Fruit fly (Drosophila melanogaster) Kc167 (cell line): ENCODE results near the gene CG11902.

Experiments
- Myc ChIP-seq: fragments of >200 bp; optimal IDR thresholded peaks from 2 replicates; lab custom pipeline; 2017; ENCODE audit warnings: missing external identifiers
- Sin3A ChIP-seq: fragments of >200 bp; optimal IDR thresholded peaks from 2 replicates; lab custom pipeline; 2018; ENCODE audit warnings: missing external identifiers
- h ChIP-seq: fragments of >200 bp; optimal IDR thresholded peaks from 3 replicates; lab custom pipeline; 2018; ENCODE audit warnings: missing external identifiers
- insv ChIP-seq: fragments of >200 bp; optimal IDR thresholded peaks from 3 replicates; lab custom pipeline; 2018; ENCODE audit warnings: missing external identifiers
- psq ChIP-seq: fragments of >200 bp; optimal IDR thresholded peaks from 2 replicates; lab custom pipeline; 2017; ENCODE audit warnings: missing external identifiers
- ttk ChIP-seq: sonication (Bioruptor generic); optimal IDR thresholded peaks from 2 replicates; lab custom pipeline; 2017; ENCODE audit warnings: missing external identifiers

Gene CG11902

DNA sequence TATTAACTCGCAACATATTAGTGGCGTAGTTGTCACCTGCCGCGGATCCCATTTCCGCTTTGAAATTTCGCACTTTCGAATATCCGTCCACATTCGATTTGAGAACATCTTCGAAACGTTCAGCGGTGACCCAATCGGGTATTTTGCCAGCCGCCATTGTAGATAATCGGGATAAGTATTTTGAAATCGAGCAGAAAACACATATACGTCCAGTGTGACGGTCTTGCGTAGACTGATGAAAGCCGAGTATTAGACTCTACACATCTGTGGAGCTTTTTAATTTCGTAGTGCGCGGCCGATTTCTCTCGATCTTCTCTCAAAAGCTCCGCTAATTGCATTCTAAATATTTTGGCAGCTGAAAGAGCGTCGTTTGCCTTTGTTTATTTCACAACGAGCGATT lies 6.0 kb upstream of the CG11902 start, which contains the start of gene CHKov1:
Gene CHKov1, minus strand, starts transcription at position 238 of the 400 bp plus-strand sequence.
- TF ChIP-seq insv (no peak), h (no peak), Sin3A (lab: Kevin White, UChicago) (no peak), ttk (lab: Kevin White, UChicago) (no peak), Myc (lab: Kevin White, UChicago) (no peak), psq (lab: Kevin White, UChicago) (no peak)

dm6 chr3R:25331103-25331502 lies 4.0 kb upstream of the CG11902 start, which contains the start of gene CHKov2:
CHKov2 (minus strand) TSS chr3R:25331203.
- TF ChIP-seq Myc (lab: Kevin White, UChicago), result no peak
- no peak for TF ChIP-seq psq (lab: Kevin White, UChicago)
- no peak for TF ChIP-seq h
- no peak for TF ChIP-seq insv
- no peak for TF ChIP-seq ttk (lab: Kevin White, UChicago)
- no peak for TF ChIP-seq Sin3A (lab: Kevin White, UChicago)

DNA sequence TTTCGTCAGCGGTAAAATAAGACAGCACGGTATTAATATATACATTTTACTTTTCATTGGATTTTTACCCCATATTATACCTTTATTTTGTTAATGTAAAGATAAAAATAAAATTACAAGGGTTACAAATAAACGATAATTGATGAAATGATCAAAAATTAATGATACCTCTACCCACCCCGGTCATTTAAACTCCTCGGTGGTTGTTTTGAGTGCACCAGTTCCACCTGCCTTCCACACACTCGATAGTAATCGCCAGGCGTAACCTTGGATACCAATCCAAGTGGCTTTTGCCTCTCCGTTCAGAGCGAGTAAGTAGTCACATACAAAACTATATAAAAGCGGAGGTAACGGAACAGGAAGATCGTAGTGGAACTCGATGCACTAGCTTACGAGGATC lies 4.9 kb downstream of the CG11902 start, which contains the start of gene rha:
Gene rha, plus strand, starts transcription at position 301 of the 400 bp plus-strand sequence.
- no peak for TF ChIP-seq psq (lab: Kevin White, UChicago)
- no peak for TF ChIP-seq Sin3A (lab: Kevin White, UChicago)
- no peak for TF ChIP-seq Myc (lab: Kevin White, UChicago)
- no peak for TF ChIP-seq h
- no peak for TF ChIP-seq insv
- TF ChIP-seq ttk (lab: Kevin White, UChicago), result no peak

dm6 chr3R:25346899-25347298 lies 11.8 kb downstream of the CG11902 start, which contains the start of gene tobi:
tobi (minus strand) TSS chr3R:25346921.
- TF ChIP-seq insv (no peak), psq (lab: Kevin White, UChicago) (no peak), ttk (lab: Kevin White, UChicago) (no peak), Sin3A (lab: Kevin White, UChicago) (no peak), h (no peak), Myc (lab: Kevin White, UChicago) (no peak)

DNA sequence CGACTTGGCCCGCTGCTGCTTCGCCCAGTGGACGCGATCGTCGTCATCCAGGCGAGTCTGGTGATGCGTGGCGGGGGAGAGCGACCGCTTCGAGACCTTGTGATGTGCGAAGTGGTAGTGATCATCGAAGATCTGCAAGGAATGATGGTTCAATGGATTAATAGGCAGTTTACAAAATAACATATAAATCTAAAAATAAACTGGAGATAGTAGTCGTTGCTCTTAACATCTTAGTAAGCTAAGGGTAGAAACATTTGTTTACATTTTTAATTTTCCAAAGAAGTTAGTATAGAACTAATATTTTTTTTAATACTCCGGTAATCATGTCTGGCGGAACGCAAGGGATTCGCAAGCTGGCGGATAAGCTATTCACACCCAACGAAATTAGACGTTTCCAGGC lies 22.9 kb downstream of the CG11902 start, which contains the start of gene ND-49L:
Gene ND-49L, plus strand, starts transcription at position 301 of the 400 bp plus-strand sequence.
- TF ChIP-seq Myc (lab: Kevin White, UChicago) (no peak), insv (no peak), h (no peak), Sin3A (lab: Kevin White, UChicago) (no peak), ttk (lab: Kevin White, UChicago) (no peak), psq (lab: Kevin White, UChicago) (no peak)

dm6 chr3R:25382681-25383080 lies 47.6 kb downstream of the CG11902 start, which contains the start of gene alrm:
alrm (minus strand) TSS chr3R:25382781.
- no peak for TF ChIP-seq Sin3A (lab: Kevin White, UChicago)
- TF ChIP-seq Myc (lab: Kevin White, UChicago), result no peak
- no peak for TF ChIP-seq insv
- no peak for TF ChIP-seq h
- TF ChIP-seq ttk (lab: Kevin White, UChicago), result no peak
- no peak for TF ChIP-seq psq (lab: Kevin White, UChicago)

DNA sequence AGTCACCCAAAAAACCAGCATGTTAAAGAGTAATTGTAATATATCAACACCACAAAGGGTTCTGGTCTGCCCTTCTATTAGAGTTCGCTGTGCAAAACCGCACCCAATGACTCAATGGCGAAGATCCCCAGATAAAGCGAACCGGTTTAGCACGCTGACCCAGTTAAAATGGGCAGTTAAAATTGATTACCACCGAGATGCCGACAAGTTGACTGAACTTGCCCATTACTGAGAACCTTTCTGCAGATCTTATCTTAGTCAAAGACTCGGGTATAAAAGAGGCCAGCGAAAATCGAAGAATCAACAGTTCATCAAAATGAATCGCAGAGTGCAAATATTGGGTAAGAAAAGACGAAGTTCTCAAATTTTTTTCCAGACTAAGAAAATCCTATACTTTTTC lies 48.3 kb downstream of the CG11902 start, which contains the start of gene CG31437:
Gene CG31437, plus strand, starts transcription at position 301 of the 400 bp plus-strand sequence.
- TF ChIP-seq h (no peak), insv (no peak), Sin3A (lab: Kevin White, UChicago) (no peak), Myc (lab: Kevin White, UChicago) (no peak), psq (lab: Kevin White, UChicago) (no peak), ttk (lab: Kevin White, UChicago) (no peak)

- TF ChIP-seq Myc (lab: Kevin White, UChicago) (no peak), ttk (lab: Kevin White, UChicago) (no peak), insv (no peak), Sin3A (lab: Kevin White, UChicago) (no peak), psq (lab: Kevin White, UChicago) (no peak), h (no peak)
Measured at dm6 chr3R:25384206-25384605, 49.1 kb downstream of the CG11902 start.

- no peak for TF ChIP-seq h
- TF ChIP-seq insv, result no peak
- no peak for TF ChIP-seq Sin3A (lab: Kevin White, UChicago)
- TF ChIP-seq psq (lab: Kevin White, UChicago), result no peak
- TF ChIP-seq Myc (lab: Kevin White, UChicago), result no peak
- no peak for TF ChIP-seq ttk (lab: Kevin White, UChicago)
Measured at dm6 chr3R:25388522-25388921, 53.5 kb downstream of the CG11902 start.
